Fruit fly (Drosophila melanogaster): ENCODE measurements around the gene Rpt3.
A peak's percentile ranks its signal among the peaks of the same experiment; 100 is the strongest.

Rpt3 gene

DNA sequence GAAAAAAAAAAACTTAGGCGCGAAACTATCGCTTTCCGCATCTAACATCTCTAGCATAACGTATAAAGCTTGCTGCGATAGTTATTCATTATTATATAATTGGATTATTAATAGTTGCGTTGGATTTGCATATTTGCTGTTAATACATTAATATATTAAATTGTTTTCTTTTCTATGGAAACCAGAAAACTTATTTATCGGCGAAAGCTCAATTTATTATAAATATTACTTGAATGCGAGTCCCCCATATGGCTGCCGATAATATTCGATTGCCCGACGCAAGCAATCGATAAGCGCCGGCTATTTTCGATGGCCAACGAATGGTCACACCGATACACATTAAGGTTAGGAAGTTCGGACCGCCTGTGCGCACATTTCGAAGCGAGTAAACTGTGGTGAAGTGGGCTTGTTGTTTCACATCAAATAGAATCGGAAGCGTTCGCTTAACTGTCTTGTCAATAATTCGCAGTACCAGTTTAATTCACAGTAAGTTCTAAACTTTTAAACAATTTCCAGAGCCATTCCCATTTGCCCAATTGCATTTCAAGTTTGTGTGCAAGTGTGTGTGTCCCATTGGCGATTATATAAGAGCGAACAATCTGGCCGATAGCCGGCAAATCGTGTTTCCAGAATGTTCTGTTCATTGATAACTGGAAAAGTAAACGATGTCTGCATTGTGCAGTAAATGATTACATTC is 16.6 kb upstream of the Rpt3 start, which contains the start of gene Hsp60A (continued):
- TF ChIP-seq phol (tag; optimal IDR thresholded peaks at IDR 0.05) (peak; percentile 66), CG14710 (tag; optimal IDR thresholded peaks at IDR 0.05) (peak; percentile 75), CG6791 (GFP tag; IDR thresholded peaks at IDR 0.05; ENCODE audit: partially characterized antibody) (peak; percentile 78), Oaz (GFP tag; IDR thresholded peaks at IDR 0.05) (no peak), klu (GFP tag; IDR thresholded peaks at IDR 0.05) (no peak), fd64A (GFP tag; optimal IDR thresholded peaks at IDR 0.05) (no peak), Kr (GFP tag; optimal IDR thresholded peaks at IDR 0.05) (no peak), gsb (GFP tag; IDR thresholded peaks at IDR 0.05) (no peak), sim (GFP tag; IDR thresholded peaks at IDR 0.05) (no peak), onecut (GFP tag; IDR thresholded peaks at IDR 0.05) (no peak), CG8924 (tag; optimal IDR thresholded peaks at IDR 0.05) (peak; percentile 33), esg (GFP tag; conservative IDR thresholded peaks at IDR 0.05) (peak; percentile 24; the same call in 1 of the 2 replicates), her (GFP tag; optimal IDR thresholded peaks at IDR 0.05) (no peak), trh (GFP tag; optimal IDR thresholded peaks at IDR 0.05) (no peak), CG32532 (GFP tag; IDR thresholded peaks at IDR 0.05) (peak; percentile 39; the same call in 1 of the 2 replicates), lola (GFP tag; optimal IDR thresholded peaks at IDR 0.05) (peak in 1 of 3 experiments; percentile 43), sc (optimal IDR thresholded peaks at IDR 0.05) (no peak), sc (GFP tag; optimal IDR thresholded peaks at IDR 0.05) (no peak), bcd (GFP tag; optimal IDR thresholded peaks at IDR 0.05) (peak; percentile 40), unpg (GFP tag; optimal IDR thresholded peaks at IDR 0.05) (peak; percentile 60), bbx (GFP tag; IDR thresholded peaks at IDR 0.05; ENCODE audit: partially characterized antibody) (peak; percentile 72), Opbp (GFP tag; IDR thresholded peaks at IDR 0.05; ENCODE audit: partially characterized antibody) (peak; percentile 69; the same call in 2 of the 3 replicates), hkb (optimal IDR thresholded peaks at IDR 0.05) (no peak), hkb (GFP tag; IDR thresholded peaks at IDR 0.05) (no peak), CG15011 (GFP tag; optimal IDR thresholded peaks at IDR 0.05) (no peak), CG15269 (tag; optimal IDR thresholded peaks at IDR 0.05) (peak; percentile 59), sug (tag; optimal IDR thresholded peaks at IDR 0.05) (peak; percentile 47), Sin3A (optimal IDR thresholded peaks at IDR 0.05) (peak; percentile 10), pros (GFP tag; optimal IDR thresholded peaks at IDR 0.05) (no peak), Lim3 (GFP tag; IDR thresholded peaks at IDR 0.05) (no peak), lab (GFP tag; optimal IDR thresholded peaks at IDR 0.05) (peak; percentile 69), CG3281 (GFP tag; optimal IDR thresholded peaks at IDR 0.05) (peak; percentile 33), zfh2 (GFP tag; optimal IDR thresholded peaks at IDR 0.05) (no peak), dpn (GFP tag; optimal IDR thresholded peaks at IDR 0.05) (peak; percentile 42 to 48), Drgx (GFP tag; IDR thresholded peaks at IDR 0.05) (peak; percentile 27; the same call in 1 of the 2 replicates), CG12391 (tag; optimal IDR thresholded peaks at IDR 0.05) (peak; percentile 74), ase (GFP tag; IDR thresholded peaks at IDR 0.05) (peak; percentile 31; the same call in 1 of the 3 replicates), Hmr (GFP tag; optimal IDR thresholded peaks at IDR 0.05) (peak; percentile 52), sens (GFP tag) (peak; percentile 88), Optix (GFP tag; IDR thresholded peaks at IDR 0.05) (no peak), pan (optimal IDR thresholded peaks at IDR 0.05) (no peak), pan (GFP tag; optimal IDR thresholded peaks at IDR 0.05 in 1 of 2, IDR thresholded peaks at IDR 0.05 in 1 of 2) (peak in 1 of 2 experiments; percentile 39), Trl (optimal IDR thresholded peaks at IDR 0.05) (no peak), Trl (GFP tag; optimal IDR thresholded peaks at IDR 0.05) (no peak), dimm (GFP tag; IDR thresholded peaks at IDR 0.05) (no peak), CG1647 (GFP tag; optimal IDR thresholded peaks at IDR 0.05) (no peak), nom (GFP tag; optimal IDR thresholded peaks at IDR 0.05) (no peak), fd96Cb (tag; optimal IDR thresholded peaks at IDR 0.05) (peak; percentile 39), ro (GFP tag; IDR thresholded peaks at IDR 0.05) (no peak), CG6765 (GFP tag; optimal IDR thresholded peaks at IDR 0.05) (no peak), twi (tag; optimal IDR thresholded peaks at IDR 0.05) (no peak)
